Worm (Caenorhabditis elegans) whole organism, midembryonic: ENCODE results near the gene T16G1.5.

Experiments
- T22C8.4 ChIP-seq: fragments of 200-800 bp; sonication (Bioruptor generic); IDR thresholded peaks from 2 replicates; pipeline ENCODE4 v1.3.6; 2022; ENCODE audit warnings: missing genetic modification characterization, missing compliant biosample characterization
- cog-1 ChIP-seq: sonication (generic microtip); optimal IDR thresholded peaks from 2 replicates; lab custom pipeline; 2016; ENCODE audit warnings: missing genetic modification characterization, missing compliant biosample characterization
- flt-1 ChIP-seq: fragments of 200-800 bp; sonication (Bioruptor generic); IDR thresholded peaks from 2 replicates; pipeline ENCODE4 v1.3.6; 2022; ENCODE audit warnings: missing genetic modification characterization, missing compliant biosample characterization
- klf-2 ChIP-seq: fragments of 200-800 bp; sonication (Bioruptor generic); conservative IDR thresholded peaks from 2 replicates; pipeline ENCODE4 v1.3.6; 2022; ENCODE audit warnings: missing genetic modification reagents, missing genetic modification characterization, missing compliant biosample characterization
- med-1 ChIP-seq: sonication (generic microtip); optimal IDR thresholded peaks from 2 replicates; lab custom pipeline; 2017; ENCODE audit warnings: missing genetic modification characterization, mild to moderate bottlenecking, missing compliant biosample characterization, antibody characterized with exemption, missing genetic modification reagents; ENCODE audit not compliant: insufficient read depth
- ref-1 ChIP-seq: fragments of 200-800 bp; sonication (Bioruptor generic); conservative IDR thresholded peaks from 2 replicates; pipeline ENCODE4 v1.3.6; 2022; ENCODE audit warnings: missing genetic modification reagents, missing genetic modification characterization, missing compliant biosample characterization
- tab-1 ChIP-seq: fragments of 200-800 bp; sonication (Bioruptor generic); IDR thresholded peaks from 2 replicates; pipeline ENCODE4 v1.3.6; 2022; ENCODE audit warnings: missing genetic modification characterization, missing compliant biosample characterization
- ztf-23 ChIP-seq: fragments of 200-800 bp; sonication (Bioruptor generic); IDR thresholded peaks from 2 replicates; pipeline ENCODE4 v1.3.6; 2022; ENCODE audit warnings: missing genetic modification reagents, missing genetic modification characterization, missing compliant biosample characterization
- ztf-29 ChIP-seq: fragments of 200-800 bp; sonication (Bioruptor generic); IDR thresholded peaks from 2 replicates; pipeline ENCODE4 v1.3.6; 2022; ENCODE audit warnings: missing genetic modification reagents, missing genetic modification characterization, missing compliant biosample characterization

Gene T16G1.5

DNA sequence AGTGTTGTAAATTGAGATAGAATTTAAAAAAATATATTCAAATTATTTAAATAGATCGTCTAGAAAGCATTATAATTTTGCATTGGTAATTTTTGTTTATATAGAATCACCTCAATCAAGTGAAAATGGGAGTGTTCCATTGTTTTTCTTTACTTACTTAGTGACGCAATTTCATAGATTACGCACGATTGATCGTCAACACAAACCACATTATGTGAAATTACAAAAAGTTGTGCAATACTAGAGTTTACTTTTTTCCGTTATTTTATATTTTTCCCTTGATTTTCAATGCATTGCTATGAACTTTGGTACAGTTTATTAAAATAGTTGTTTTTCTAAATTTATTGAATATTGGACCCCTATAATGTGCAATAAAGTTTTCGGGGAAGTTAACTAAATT is at the start of gene T16G1.5:
Gene T16G1.5, minus strand, starts transcription at position 119 of the 400 bp plus-strand sequence.
- TF ChIP-seq cog-1 (tag; lab: Kevin White, UChicago): no peak
- no peak for TF ChIP-seq ztf-29 (GFP tag; lab: Robert Waterston, UW)
- TF ChIP-seq klf-2 (GFP tag; lab: Robert Waterston, UW): no peak
- no peak for TF ChIP-seq ref-1 (GFP tag; lab: Robert Waterston, UW)
- TF ChIP-seq flt-1 (GFP tag; lab: Robert Waterston, UW): no peak

DNA sequence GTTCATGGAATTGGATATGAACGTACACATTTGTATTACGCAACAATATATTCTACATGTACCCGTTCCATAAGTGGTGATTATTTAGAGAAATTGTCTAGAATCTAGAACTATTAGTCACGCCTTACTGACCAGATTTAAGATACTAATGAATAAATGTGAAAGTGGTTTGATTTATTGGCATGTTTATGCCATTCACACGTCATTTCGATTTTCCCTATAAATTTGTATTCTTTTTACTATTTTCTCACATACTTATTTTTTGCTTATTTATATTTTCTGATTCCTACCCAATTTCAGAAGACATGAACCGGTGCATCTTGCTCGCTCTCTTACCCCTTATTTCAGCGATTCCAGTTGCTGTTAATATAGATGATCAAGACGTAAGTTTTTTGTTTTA is 48.9 kb upstream of the T16G1.5 start, which contains the start of gene F15B9.8:
Gene F15B9.8, plus strand, starts transcription at position 301 of the 400 bp plus-strand sequence.
- TF ChIP-seq T22C8.4 (no peak), ztf-29 (GFP tag; lab: Robert Waterston, UW) (no peak), tab-1 (no peak)

DNA sequence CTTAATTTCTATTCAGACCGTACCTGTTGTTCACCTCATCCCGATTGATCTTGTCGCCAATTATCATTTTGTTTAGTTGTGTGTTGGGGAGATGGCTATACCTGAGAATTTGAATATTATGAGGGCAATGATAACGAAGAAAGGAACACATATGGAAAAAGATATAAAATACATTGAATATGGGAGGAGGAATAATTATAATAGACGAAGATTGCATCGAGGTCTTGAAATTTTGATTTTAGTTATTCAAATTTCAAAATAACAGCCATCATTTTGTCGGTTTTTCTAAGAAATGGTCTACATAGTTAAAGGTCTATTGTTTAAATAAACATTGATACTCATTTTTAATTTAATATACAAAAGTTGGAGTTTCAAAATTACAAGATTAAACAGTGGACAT is 47.7 kb upstream of the T16G1.5 start, which contains the start of gene shw-3:
Gene shw-3, minus strand, starts transcription at position 101 of the 400 bp plus-strand sequence.
- TF ChIP-seq ztf-23 (GFP tag; lab: Robert Waterston, UW) (no peak), flt-1 (GFP tag; lab: Robert Waterston, UW) (no peak), tab-1 (no peak), ref-1 (GFP tag; lab: Robert Waterston, UW) (no peak), med-1 (GFP tag; lab: Kevin White, UChicago) (no peak), T22C8.4 (no peak), ztf-29 (GFP tag; lab: Robert Waterston, UW) (no peak), klf-2 (GFP tag; lab: Robert Waterston, UW) (no peak), cog-1 (tag; lab: Kevin White, UChicago) (no peak)

DNA sequence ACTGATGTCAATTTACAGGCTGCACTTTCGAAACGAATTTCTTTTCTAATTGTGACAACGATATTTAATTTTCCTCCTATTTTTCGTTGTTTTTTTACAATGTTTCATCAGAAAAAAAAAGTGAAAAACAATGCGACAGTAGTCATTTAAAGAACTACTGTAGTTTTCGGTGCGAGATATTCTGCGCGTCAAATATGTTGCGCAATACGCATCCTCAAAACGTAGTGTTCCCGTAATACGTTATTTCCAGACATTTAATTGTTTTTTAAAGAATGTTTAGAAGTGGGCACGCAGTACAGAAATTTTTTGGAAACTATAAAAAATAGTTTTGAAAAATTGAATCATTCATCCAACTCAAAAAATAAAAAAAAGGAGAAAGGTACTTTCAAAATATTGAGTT is 34.7 kb upstream of the T16G1.5 start:
- TF ChIP-seq klf-2 (GFP tag; lab: Robert Waterston, UW) (no peak), ztf-29 (GFP tag; lab: Robert Waterston, UW) (no peak), flt-1 (GFP tag; lab: Robert Waterston, UW) (no peak), ref-1 (GFP tag; lab: Robert Waterston, UW) (no peak), ztf-23 (GFP tag; lab: Robert Waterston, UW) (no peak), cog-1 (tag; lab: Kevin White, UChicago) (no peak), med-1 (GFP tag; lab: Kevin White, UChicago) (no peak), tab-1 (no peak), T22C8.4 (no peak)

DNA sequence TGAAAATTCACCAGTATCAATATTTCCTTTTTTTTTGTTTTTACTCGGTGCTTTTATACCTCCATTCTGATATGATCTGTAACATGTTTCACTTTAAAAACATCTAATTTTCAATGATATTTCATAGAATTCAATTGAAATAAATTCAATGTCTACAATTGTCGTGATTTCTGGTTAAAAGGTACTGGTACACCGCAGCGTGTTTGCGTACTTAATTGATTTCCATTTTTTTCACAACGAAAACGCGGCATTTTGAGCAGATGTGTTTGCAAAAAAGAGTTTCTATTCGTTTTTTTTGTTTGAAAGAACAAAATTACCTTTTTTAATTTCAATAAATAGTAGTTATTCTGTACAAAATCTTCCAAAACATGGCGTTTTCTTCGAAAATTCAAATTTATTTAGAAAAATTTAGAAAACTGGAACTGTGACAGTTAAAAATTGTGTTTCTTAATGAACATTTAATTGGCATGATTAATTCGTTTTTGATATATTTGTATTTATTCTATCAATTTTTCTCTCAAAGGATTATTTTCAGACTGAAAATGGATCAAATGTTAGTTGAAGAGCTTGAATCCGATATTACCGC is 31.3 kb upstream of the T16G1.5 start, which contains the start of gene pnn-1:
Gene pnn-1, plus strand, starts transcription at position 536 of the 586 bp plus-strand sequence.
- TF ChIP-seq med-1 (GFP tag; lab: Kevin White, UChicago): no peak
- TF ChIP-seq T22C8.4: no peak
- no peak for TF ChIP-seq ref-1 (GFP tag; lab: Robert Waterston, UW)
- no peak for TF ChIP-seq flt-1 (GFP tag; lab: Robert Waterston, UW)
- no peak for TF ChIP-seq tab-1
- TF ChIP-seq ztf-29 (GFP tag; lab: Robert Waterston, UW): no peak
- no peak for TF ChIP-seq klf-2 (GFP tag; lab: Robert Waterston, UW)
- no peak for TF ChIP-seq cog-1 (tag; lab: Kevin White, UChicago)
- TF ChIP-seq ztf-23 (GFP tag; lab: Robert Waterston, UW): no peak

DNA sequence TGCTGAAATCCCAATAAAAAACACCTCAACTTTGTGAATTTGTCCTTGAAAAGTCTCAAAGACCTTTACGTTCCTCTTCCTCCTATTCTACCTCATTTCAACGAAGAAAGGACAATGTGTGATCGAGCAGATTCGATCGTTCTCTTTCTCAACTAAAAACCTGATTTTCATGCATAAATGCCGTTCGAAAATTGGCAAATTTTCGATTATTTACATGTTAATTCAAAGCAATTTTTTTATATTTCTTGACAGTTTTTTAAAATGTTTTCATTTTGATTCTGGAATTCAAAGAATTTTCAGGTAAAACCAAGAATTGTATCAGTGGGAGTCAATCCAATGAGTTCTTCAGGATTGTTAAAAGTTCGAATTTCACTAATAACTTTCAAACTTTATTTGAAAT is 29.2 kb upstream of the T16G1.5 start, which contains the start of gene lin-46:
Gene lin-46, plus strand, starts transcription at position 301 of the 400 bp plus-strand sequence.
- TF ChIP-seq med-1 (GFP tag; lab: Kevin White, UChicago) (no peak), cog-1 (tag; lab: Kevin White, UChicago) (no peak), flt-1 (GFP tag; lab: Robert Waterston, UW) (no peak), ztf-23 (GFP tag; lab: Robert Waterston, UW) (no peak), tab-1 (no peak), ztf-29 (GFP tag; lab: Robert Waterston, UW) (no peak), klf-2 (GFP tag; lab: Robert Waterston, UW) (no peak), T22C8.4 (no peak), ref-1 (GFP tag; lab: Robert Waterston, UW) (no peak)

DNA sequence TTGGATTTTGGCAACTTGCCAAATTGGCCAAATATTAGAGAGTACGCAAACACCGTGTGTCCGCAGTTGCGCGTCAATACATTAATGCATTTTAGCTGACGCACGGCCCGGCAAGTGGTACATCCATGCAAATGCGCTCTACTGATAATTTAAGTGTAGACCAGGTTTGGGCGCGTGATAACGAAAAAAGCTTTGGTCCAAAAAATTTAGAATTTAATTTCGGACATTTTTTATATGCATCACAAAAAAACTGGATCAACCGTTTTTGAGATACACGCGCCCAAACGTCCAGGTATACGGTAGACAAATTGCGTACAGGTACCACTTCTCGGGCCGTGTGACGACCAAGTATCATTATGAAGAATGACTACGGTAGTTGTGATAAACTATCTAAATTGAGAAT is 28.6 kb upstream of the T16G1.5 start, which contains the start of gene R186.8:
Gene R186.8, minus strand, starts transcription at position 58 of the 403 bp plus-strand sequence.
- TF ChIP-seq cog-1 (tag; lab: Kevin White, UChicago): peak; percentile 52

DNA sequence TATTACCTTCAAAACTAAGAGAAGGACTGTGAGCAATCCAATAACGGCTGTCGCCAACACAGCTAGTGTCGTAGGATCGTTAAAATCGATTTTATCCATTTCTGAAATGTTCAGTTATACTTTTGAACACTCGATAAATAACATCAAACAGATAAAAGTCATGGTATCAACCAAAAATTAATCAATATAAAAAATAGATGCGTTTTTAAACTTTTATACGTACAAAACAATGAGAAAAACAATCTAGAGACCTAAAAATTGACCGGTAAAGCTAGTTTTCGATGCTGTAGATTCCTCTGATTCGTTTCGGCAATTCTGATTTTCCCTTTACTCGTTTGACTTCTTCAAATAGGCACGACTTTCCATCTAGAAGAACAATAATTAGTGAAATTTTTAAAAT is 27.8 kb upstream of the T16G1.5 start, which contains the start of gene R186.3:
Gene R186.3, minus strand, starts transcription at position 101 of the 400 bp plus-strand sequence.
- TF ChIP-seq T22C8.4: no peak
- no peak for TF ChIP-seq ref-1 (GFP tag; lab: Robert Waterston, UW)
- no peak for TF ChIP-seq med-1 (GFP tag; lab: Kevin White, UChicago)
- TF ChIP-seq tab-1: no peak
- TF ChIP-seq ztf-23 (GFP tag; lab: Robert Waterston, UW): no peak
- TF ChIP-seq cog-1 (tag; lab: Kevin White, UChicago): no peak
- no peak for TF ChIP-seq flt-1 (GFP tag; lab: Robert Waterston, UW)
- no peak for TF ChIP-seq ztf-29 (GFP tag; lab: Robert Waterston, UW)
- no peak for TF ChIP-seq klf-2 (GFP tag; lab: Robert Waterston, UW)

DNA sequence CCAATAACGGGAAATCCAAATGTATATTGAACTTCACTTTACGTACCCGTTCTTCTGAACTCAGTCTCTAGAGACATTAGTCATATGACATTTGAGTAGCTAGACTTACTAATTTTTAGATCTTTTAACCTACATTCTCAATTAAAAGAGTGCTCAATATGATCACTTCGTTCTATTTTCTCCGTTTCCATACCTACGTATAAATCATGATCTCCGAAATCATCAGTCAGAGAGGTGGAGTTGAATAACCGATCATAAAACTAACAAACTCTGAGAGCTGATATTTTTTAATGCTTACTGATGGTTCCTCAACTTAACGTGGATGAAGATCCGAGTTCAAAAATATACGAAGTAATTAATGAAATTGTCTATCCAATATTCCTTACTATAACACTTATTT is 24.7 kb upstream of the T16G1.5 start, which contains the start of gene srd-35:
Gene srd-35, plus strand, starts transcription at position 301 of the 400 bp plus-strand sequence.
- TF ChIP-seq ref-1 (GFP tag; lab: Robert Waterston, UW): no peak
- no peak for TF ChIP-seq tab-1
- no peak for TF ChIP-seq cog-1 (tag; lab: Kevin White, UChicago)
- TF ChIP-seq T22C8.4: no peak

DNA sequence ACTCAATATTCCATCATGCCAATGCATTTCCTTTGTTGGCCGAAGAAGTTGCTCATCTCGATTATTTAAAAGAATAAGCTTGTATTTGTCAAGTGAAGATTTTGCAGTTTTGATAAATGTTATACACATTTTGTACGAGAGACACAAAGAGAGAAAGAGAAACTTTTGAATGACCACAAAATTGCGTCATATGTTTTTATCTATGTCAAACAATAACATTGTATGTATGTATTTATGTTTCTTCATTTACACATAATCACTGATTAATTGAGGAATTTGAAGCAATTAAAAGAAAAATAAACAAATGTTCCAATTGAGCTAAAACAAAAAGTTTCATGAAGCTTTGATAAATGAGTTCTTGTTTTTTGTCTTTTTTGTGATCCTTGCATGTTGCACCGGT is 23.8 kb upstream of the T16G1.5 start, which contains the start of gene hrg-9:
Gene hrg-9, minus strand, starts transcription at position 152 of the 400 bp plus-strand sequence.
- TF ChIP-seq T22C8.4 (no peak), klf-2 (GFP tag; lab: Robert Waterston, UW) (no peak), tab-1 (no peak), ref-1 (GFP tag; lab: Robert Waterston, UW) (no peak), ztf-29 (GFP tag; lab: Robert Waterston, UW) (no peak), ztf-23 (GFP tag; lab: Robert Waterston, UW) (no peak), flt-1 (GFP tag; lab: Robert Waterston, UW) (no peak), cog-1 (tag; lab: Kevin White, UChicago) (no peak), med-1 (GFP tag; lab: Kevin White, UChicago) (no peak)
